Worm (Caenorhabditis elegans) whole organism, L3 larva: ENCODE results near the gene T07F12.1.
A peak's percentile ranks its signal among the peaks of the same experiment; 100 is the strongest.

Experiments used
- R02D3.7 ChIP-seq: fragments of 150-350 bp; optimal IDR thresholded peaks from 2 replicates; lab custom pipeline; 2014; ENCODE audit warnings: missing biosample characterization, missing genetic modification characterization
- ZK546.5 ChIP-seq: sonication (generic microtip); optimal IDR thresholded peaks from 2 replicates; lab custom pipeline; 2017; ENCODE audit warnings: missing biosample characterization, missing genetic modification characterization
- aly-2 ChIP-seq: fragments of 150-350 bp; optimal IDR thresholded peaks from 2 replicates; lab custom pipeline; 2014; ENCODE audit warnings: missing biosample characterization, missing genetic modification characterization
- ceh-16 ChIP-seq: sonication (generic microtip); optimal IDR thresholded peaks from 2 replicates; lab custom pipeline; 2017; ENCODE audit warnings: missing biosample characterization, missing genetic modification characterization
- ceh-28 ChIP-seq: fragments of 150-350 bp; optimal IDR thresholded peaks from 2 replicates; lab custom pipeline; 2014; ENCODE audit warnings: missing biosample characterization, missing genetic modification reagents, missing genetic modification characterization
- ceh-82 ChIP-seq: fragments of 150-350 bp; optimal IDR thresholded peaks from 2 replicates; lab custom pipeline; 2014; ENCODE audit warnings: missing biosample characterization, missing genetic modification characterization
- ceh-9 ChIP-seq: sonication (generic microtip); optimal IDR thresholded peaks from 2 replicates; lab custom pipeline; 2018; ENCODE audit warnings: missing biosample characterization, missing genetic modification characterization
- daf-12 ChIP-seq: fragments of 150-350 bp; optimal IDR thresholded peaks from 2 replicates; lab custom pipeline; 2014; ENCODE audit warnings: missing biosample characterization, missing genetic modification reagents, missing genetic modification characterization
- egl-5 ChIP-seq: fragments of 150-350 bp; optimal IDR thresholded peaks from 2 replicates; lab custom pipeline; 2017; ENCODE audit warnings: missing biosample characterization, missing genetic modification reagents, missing genetic modification characterization, inconsistent platforms
- elt-1 ChIP-seq: fragments of 150-350 bp; optimal IDR thresholded peaks from 2 replicates; lab custom pipeline; 2014; ENCODE audit warnings: missing biosample characterization, missing genetic modification characterization
- elt-2 ChIP-seq: sonication (generic microtip); optimal IDR thresholded peaks from 2 replicates; lab custom pipeline; 2016; ENCODE audit warnings: missing genetic modification reagents, mild to moderate bottlenecking, missing genetic modification characterization, missing compliant biosample characterization
- elt-3 ChIP-seq, 3 experiments: fragments of 150-350 bp in 1 of 3; sonication (generic microtip) in 2 of 3; optimal IDR thresholded peaks; 2 replicates in 2 of 3; 4 replicates in 1 of 3; lab custom pipeline; 2014 to 2017; ENCODE audit warnings: missing biosample characterization in 3 of 3, missing genetic modification characterization in 3 of 3
- eor-1 ChIP-seq, 2 experiments: fragments of 150-350 bp; optimal IDR thresholded peaks; 2 replicates each; lab custom pipeline; 2014 to 2018; ENCODE audit warnings: missing biosample characterization in 2 of 2, missing genetic modification characterization in 2 of 2
- fkh-10 ChIP-seq: sonication (generic microtip); optimal IDR thresholded peaks from 2 replicates; lab custom pipeline; 2017; ENCODE audit warnings: missing biosample characterization, missing genetic modification reagents, missing genetic modification characterization
- fkh-2 ChIP-seq: fragments of 150-350 bp; optimal IDR thresholded peaks from 2 replicates; lab custom pipeline; 2014; ENCODE audit warnings: missing biosample characterization, missing genetic modification reagents, missing genetic modification characterization
- fos-1 ChIP-seq: fragments of 150-350 bp; optimal IDR thresholded peaks from 2 replicates; lab custom pipeline; 2014; ENCODE audit warnings: missing biosample characterization, missing genetic modification characterization
- hmg-11 ChIP-seq: sonication (generic microtip); optimal IDR thresholded peaks from 2 replicates; lab custom pipeline; 2016; ENCODE audit warnings: missing genetic modification characterization, missing compliant biosample characterization
- jun-1 ChIP-seq: fragments of 150-350 bp; optimal IDR thresholded peaks from 2 replicates; lab custom pipeline; 2014; ENCODE audit warnings: missing biosample characterization, missing genetic modification reagents, missing genetic modification characterization
- lin-15B ChIP-seq: fragments of 150-350 bp; optimal IDR thresholded peaks from 2 replicates; lab custom pipeline; 2014; ENCODE audit warnings: missing biosample characterization, missing genetic modification characterization
- lin-39 ChIP-seq: fragments of 150-350 bp; optimal IDR thresholded peaks from 2 replicates; lab custom pipeline; 2018; ENCODE audit warnings: missing biosample characterization, missing genetic modification reagents, missing genetic modification characterization
- lsy-12 ChIP-seq: sonication (generic microtip); optimal IDR thresholded peaks from 2 replicates; lab custom pipeline; 2016; ENCODE audit warnings: mild to moderate bottlenecking, missing genetic modification characterization, missing compliant biosample characterization
- mdl-1 ChIP-seq: fragments of 150-350 bp; optimal IDR thresholded peaks from 2 replicates; lab custom pipeline; 2014; ENCODE audit warnings: missing biosample characterization, missing genetic modification characterization
- mml-1 ChIP-seq: fragments of 150-350 bp; sonication (generic microtip); optimal IDR thresholded peaks from 3 replicates; lab custom pipeline; 2014; ENCODE audit warnings: missing biosample characterization, missing genetic modification characterization
- nfya-1 ChIP-seq: sonication (generic microtip); optimal IDR thresholded peaks from 2 replicates; lab custom pipeline; 2017; ENCODE audit warnings: missing genetic modification characterization, mild to moderate bottlenecking, missing compliant biosample characterization, antibody characterized with exemption, moderate library complexity; ENCODE audit not compliant: insufficient read depth
- nhr-11 ChIP-seq: fragments of 150-350 bp; optimal IDR thresholded peaks from 2 replicates; lab custom pipeline; 2014; ENCODE audit warnings: missing biosample characterization, missing genetic modification characterization
- nhr-12 ChIP-seq: fragments of 150-350 bp; optimal IDR thresholded peaks from 2 replicates; lab custom pipeline; 2014; ENCODE audit warnings: missing biosample characterization, missing genetic modification characterization
- nhr-23 ChIP-seq: fragments of 150-350 bp; optimal IDR thresholded peaks from 2 replicates; lab custom pipeline; 2014; ENCODE audit warnings: missing biosample characterization, missing genetic modification reagents, missing genetic modification characterization
- nhr-237 ChIP-seq: fragments of 150-350 bp; optimal IDR thresholded peaks from 2 replicates; lab custom pipeline; 2014; ENCODE audit warnings: missing biosample characterization, missing genetic modification characterization
- nhr-25 ChIP-seq: sonication (generic microtip); optimal IDR thresholded peaks from 2 replicates; lab custom pipeline; 2017; ENCODE audit warnings: missing biosample characterization, missing genetic modification characterization
- nhr-28 ChIP-seq: fragments of 150-350 bp; optimal IDR thresholded peaks from 2 replicates; lab custom pipeline; 2014; ENCODE audit warnings: missing biosample characterization, missing genetic modification characterization
- nhr-43 ChIP-seq: sonication (generic microtip); optimal IDR thresholded peaks from 2 replicates; lab custom pipeline; 2016; ENCODE audit warnings: mild to moderate bottlenecking, missing genetic modification characterization, missing compliant biosample characterization; ENCODE audit not compliant: poor library complexity, severe bottlenecking
- nhr-67 ChIP-seq: fragments of 150-350 bp; optimal IDR thresholded peaks from 2 replicates; lab custom pipeline; 2014; ENCODE audit warnings: missing biosample characterization, missing genetic modification characterization
- nhr-76 ChIP-seq: fragments of 150-350 bp; sonication (generic microtip); optimal IDR thresholded peaks from 5 replicates; lab custom pipeline; 2014; ENCODE audit warnings: missing biosample characterization, missing genetic modification characterization
- nhr-77 ChIP-seq: fragments of 150-350 bp; optimal IDR thresholded peaks from 2 replicates; lab custom pipeline; 2014; ENCODE audit warnings: missing biosample characterization, missing genetic modification characterization
- pha-4 ChIP-seq: fragments of 150-350 bp; optimal IDR thresholded peaks from 2 replicates; lab custom pipeline; 2014; ENCODE audit warnings: missing biosample characterization, missing genetic modification reagents, missing genetic modification characterization
- pqm-1 ChIP-seq: fragments of 150-350 bp; optimal IDR thresholded peaks from 2 replicates; lab custom pipeline; 2017; ENCODE audit warnings: missing biosample characterization, missing genetic modification characterization, inconsistent platforms
- sea-2 ChIP-seq: fragments of 150-350 bp; sonication (generic microtip); optimal IDR thresholded peaks from 4 replicates; lab custom pipeline; 2014; ENCODE audit warnings: missing biosample characterization, missing genetic modification reagents, missing genetic modification characterization
- skn-1 ChIP-seq: fragments of 150-350 bp; optimal IDR thresholded peaks from 2 replicates; lab custom pipeline; 2014; ENCODE audit warnings: missing biosample characterization, missing genetic modification characterization
- snpc-4 ChIP-seq: fragments of 150-350 bp; optimal IDR thresholded peaks from 2 replicates; lab custom pipeline; 2014; ENCODE audit warnings: missing biosample characterization, missing genetic modification characterization
- tbx-2 ChIP-seq: sonication (generic microtip); optimal IDR thresholded peaks from 2 replicates; lab custom pipeline; 2016; ENCODE audit warnings: mild to moderate bottlenecking, missing genetic modification characterization, missing compliant biosample characterization
- unc-39 ChIP-seq: sonication (generic microtip); optimal IDR thresholded peaks from 4 replicates; lab custom pipeline; 2017; ENCODE audit warnings: missing biosample characterization, missing genetic modification characterization
- unc-62 ChIP-seq: fragments of 150-350 bp; sonication (generic microtip); optimal IDR thresholded peaks from 4 replicates; lab custom pipeline; 2014; ENCODE audit warnings: missing biosample characterization, missing genetic modification reagents, missing genetic modification characterization
- zag-1 ChIP-seq: fragments of 150-350 bp; optimal IDR thresholded peaks from 2 replicates; lab custom pipeline; 2014; ENCODE audit warnings: missing biosample characterization, missing genetic modification characterization
- ztf-11 ChIP-seq: fragments of 150-350 bp; optimal IDR thresholded peaks from 2 replicates; lab custom pipeline; 2014; ENCODE audit warnings: missing biosample characterization, missing genetic modification characterization
- ztf-4 ChIP-seq: fragments of 150-350 bp; optimal IDR thresholded peaks from 2 replicates; lab custom pipeline; 2014; ENCODE audit warnings: missing biosample characterization, missing genetic modification characterization

Gene T07F12.1

DNA sequence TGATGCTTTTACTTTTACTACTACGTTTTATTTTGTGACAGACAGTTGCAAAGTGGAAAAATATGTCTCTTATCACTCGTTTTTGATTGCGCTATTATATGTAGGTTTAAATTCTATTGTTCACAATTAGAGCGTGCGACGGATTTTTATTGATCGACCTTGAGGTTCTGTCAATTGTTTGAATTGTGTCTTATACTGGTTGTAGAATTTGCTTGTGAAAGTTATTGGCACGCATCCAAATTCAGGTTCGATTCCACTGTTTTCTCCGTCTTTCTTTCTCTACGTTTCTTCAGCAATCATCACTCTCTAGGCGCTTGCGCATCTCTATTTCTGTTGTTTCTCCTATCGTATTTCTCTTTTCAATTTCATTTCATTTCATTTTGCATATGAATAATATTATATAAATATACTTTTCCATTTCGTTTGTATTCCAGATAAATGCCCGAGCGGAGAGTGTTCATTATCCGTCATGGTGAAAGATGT, at the start of gene T07F12.1:
T07F12.1 (plus strand) TSS at position 433 of the 483 bp plus-strand sequence.
- TF ChIP-seq nhr-23 (tag; lab: Kevin White, UChicago) (peak; percentile 43), ZK546.5 (no peak), sea-2 (GFP tag; lab: Kevin White, UChicago) (no peak), elt-1 (tag; lab: Kevin White, UChicago) (no peak), mdl-1 (tag; lab: Kevin White, UChicago) (no peak), tbx-2 (tag; lab: Kevin White, UChicago) (no peak), ztf-4 (tag; lab: Kevin White, UChicago) (no peak), nhr-25 (tag; lab: Kevin White, UChicago) (peak; percentile 41), fkh-10 (no peak), pha-4 (tag; lab: Kevin White, UChicago) (peak; percentile 33), unc-39 (tag; lab: Kevin White, UChicago) (no peak), skn-1 (tag; lab: Kevin White, UChicago) (no peak), elt-2 (peak; percentile 20), ceh-16 (tag; lab: Kevin White, UChicago) (no peak), eor-1 (tag; optimal IDR thresholded peaks at IDR 0.05; lab: Kevin White, UChicago) (no peak), ceh-28 (peak; percentile 33), fos-1 (tag; lab: Kevin White, UChicago) (no peak), lin-15B (no peak)

DNA sequence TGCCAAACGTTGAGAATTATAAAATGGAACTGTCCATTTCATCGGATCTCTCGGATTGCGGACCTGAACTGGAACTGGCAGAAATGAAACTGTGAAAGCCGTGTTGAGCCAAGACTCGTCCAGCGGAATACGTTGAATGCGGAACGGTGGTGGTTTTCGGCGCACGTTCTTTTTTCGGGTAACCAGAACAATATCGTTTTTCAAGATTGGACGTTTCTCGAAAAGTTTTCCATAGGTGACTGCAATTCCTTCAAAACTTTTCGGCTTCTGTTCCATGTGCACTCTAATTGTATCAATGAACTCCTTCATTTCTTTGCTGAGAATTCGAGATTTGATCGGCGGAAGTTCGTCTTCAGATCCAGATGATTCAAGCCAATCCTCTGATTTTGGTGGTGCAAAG, 49.1 kb upstream of the T07F12.1 start:
- TF ChIP-seq fkh-2 (tag; lab: Kevin White, UChicago) (no peak), fos-1 (tag; lab: Kevin White, UChicago) (no peak), ztf-4 (tag; lab: Kevin White, UChicago) (no peak), ceh-9 (tag; lab: Kevin White, UChicago) (no peak), nhr-43 (tag; lab: Kevin White, UChicago) (no peak), elt-3 (tag; optimal IDR thresholded peaks at IDR 0.05; lab: Kevin White, UChicago) (no peak), ZK546.5 (no peak), lsy-12 (tag; lab: Kevin White, UChicago) (no peak), tbx-2 (tag; lab: Kevin White, UChicago) (no peak), nhr-23 (tag; lab: Kevin White, UChicago) (no peak), skn-1 (tag; lab: Kevin White, UChicago) (no peak), nhr-237 (tag; lab: Kevin White, UChicago) (no peak), sea-2 (GFP tag; lab: Kevin White, UChicago) (no peak), ceh-16 (tag; lab: Kevin White, UChicago) (no peak), mml-1 (no peak), jun-1 (tag; lab: Kevin White, UChicago) (no peak), hmg-11 (tag; lab: Kevin White, UChicago) (no peak)

DNA sequence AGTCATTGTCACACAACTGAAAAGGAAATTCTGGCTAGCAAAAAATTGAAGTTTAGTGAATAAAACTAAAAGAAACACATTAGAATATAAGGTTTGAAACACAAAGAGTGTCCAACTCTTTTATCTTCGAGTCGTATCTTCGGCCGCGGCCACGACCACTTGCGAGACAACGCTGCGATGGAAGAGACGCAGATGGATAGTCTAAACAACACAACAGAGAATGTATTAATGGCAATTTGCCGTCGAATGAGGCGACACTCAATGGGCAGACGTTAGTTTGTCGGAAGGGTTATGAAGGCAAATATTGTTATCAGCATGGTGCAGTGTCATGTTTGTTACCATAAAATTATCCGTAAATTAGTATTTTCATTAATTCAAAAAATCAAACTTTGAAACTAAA, 40.8 kb upstream of the T07F12.1 start, which contains the start of gene F39C12.1:
F39C12.1 (minus strand) TSS at position 136 of the 400 bp plus-strand sequence.
- TF ChIP-seq mdl-1 (tag; lab: Kevin White, UChicago): no peak
- TF ChIP-seq ceh-16 (tag; lab: Kevin White, UChicago): no peak
- no peak for TF ChIP-seq nhr-77 (tag; lab: Kevin White, UChicago)
- TF ChIP-seq lin-15B: no peak
- no peak for TF ChIP-seq ztf-11 (tag; lab: Kevin White, UChicago)
- no peak for TF ChIP-seq nhr-67 (tag; lab: Kevin White, UChicago)
- no peak for TF ChIP-seq fos-1 (tag; lab: Kevin White, UChicago)
- TF ChIP-seq elt-1 (tag; lab: Kevin White, UChicago): peak; percentile 63
- TF ChIP-seq tbx-2 (tag; lab: Kevin White, UChicago): no peak
- no peak for TF ChIP-seq nhr-76
- no peak for TF ChIP-seq ceh-82 (tag; lab: Kevin White, UChicago)
- TF ChIP-seq nhr-12 (tag; lab: Kevin White, UChicago): no peak
- TF ChIP-seq eor-1 (tag; optimal IDR thresholded peaks at IDR 0.05; lab: Kevin White, UChicago): no peak
- TF ChIP-seq zag-1 (tag; lab: Kevin White, UChicago): no peak
- TF ChIP-seq nhr-11 (tag; lab: Kevin White, UChicago): no peak
- no peak for TF ChIP-seq lsy-12 (tag; lab: Kevin White, UChicago)
- peak; percentile 36 for TF ChIP-seq egl-5
- no peak for TF ChIP-seq nfya-1 (tag; lab: Kevin White, UChicago)
- TF ChIP-seq unc-62 (GFP tag; lab: Kevin White, UChicago): no peak
- TF ChIP-seq skn-1 (tag; lab: Kevin White, UChicago): no peak
- TF ChIP-seq unc-39 (tag; lab: Kevin White, UChicago): no peak
- TF ChIP-seq ZK546.5: no peak
- TF ChIP-seq fkh-2 (tag; lab: Kevin White, UChicago): no peak
- no peak for TF ChIP-seq daf-12 (tag; lab: Kevin White, UChicago)
- TF ChIP-seq lin-39 (tag; lab: Kevin White, UChicago): no peak
- no peak for TF ChIP-seq aly-2 (tag; lab: Kevin White, UChicago)
- no peak for TF ChIP-seq sea-2 (GFP tag; lab: Kevin White, UChicago)
- no peak for TF ChIP-seq nhr-23 (tag; lab: Kevin White, UChicago)
- TF ChIP-seq nhr-43 (tag; lab: Kevin White, UChicago): no peak
- peak; percentile 61 for TF ChIP-seq nhr-25 (tag; lab: Kevin White, UChicago)
- no peak for TF ChIP-seq ceh-28
- TF ChIP-seq nhr-28: no peak
- TF ChIP-seq elt-2: peak; percentile 81
- no peak for TF ChIP-seq R02D3.7 (tag; lab: Kevin White, UChicago)
- no peak for TF ChIP-seq fkh-10
- no peak for TF ChIP-seq snpc-4 (tag; lab: Kevin White, UChicago)
- peak; percentile 72 for TF ChIP-seq pqm-1 (tag; lab: Kevin White, UChicago)
- no peak for TF ChIP-seq nhr-237 (tag; lab: Kevin White, UChicago)
- TF ChIP-seq ztf-4 (tag; lab: Kevin White, UChicago): no peak
- TF ChIP-seq hmg-11 (tag; lab: Kevin White, UChicago): no peak
